Worm (Caenorhabditis elegans): Measurements from ENCODE around the gene F56B6.6.

F56B6.6 gene

DNA sequence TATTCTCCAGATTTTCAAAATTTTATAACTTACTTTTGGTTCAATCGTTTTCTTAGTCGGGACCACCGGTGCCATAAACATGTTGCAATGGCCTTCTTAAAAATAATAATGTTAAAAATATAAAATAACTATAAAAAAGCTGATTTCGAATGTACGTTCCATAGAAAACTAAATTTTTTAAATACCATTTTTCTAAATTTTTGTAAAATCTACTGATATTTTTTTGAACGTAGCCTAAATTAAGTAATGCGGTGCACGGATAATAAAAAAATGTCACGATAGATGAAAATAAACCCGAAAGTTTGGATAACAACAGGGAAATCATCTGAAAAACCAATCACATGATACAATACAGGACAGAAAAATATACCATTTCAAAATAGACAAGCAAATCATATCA is 40.7 kb upstream of the F56B6.6 start, which contains the start of gene T27A10.5:
T27A10.5 (minus strand) TSS at position 101 of the 400 bp plus-strand sequence.
- TF ChIP-seq fos-1 (tag; optimal IDR thresholded peaks at IDR 0.05) (no peak), snpc-4 (tag; optimal IDR thresholded peaks at IDR 0.05) (no peak), sea-2 (GFP tag; optimal IDR thresholded peaks at IDR 0.05) (no peak), lsy-12 (tag; optimal IDR thresholded peaks at IDR 0.05) (no peak), tbx-2 (tag; optimal IDR thresholded peaks at IDR 0.05) (no peak), mdl-1 (tag; optimal IDR thresholded peaks at IDR 0.05) (no peak), egl-5 (tag; optimal IDR thresholded peaks at IDR 0.05) (no peak), ZK546.5 (tag; optimal IDR thresholded peaks at IDR 0.05) (no peak), nhr-67 (tag; optimal IDR thresholded peaks at IDR 0.05) (no peak), fkh-2 (tag; optimal IDR thresholded peaks at IDR 0.05) (no peak), nhr-12 (tag; optimal IDR thresholded peaks at IDR 0.05) (no peak), pha-4 (tag; optimal IDR thresholded peaks at IDR 0.05) (no peak), egl-27 (tag; optimal IDR thresholded peaks at IDR 0.05) (no peak), elt-1 (tag; optimal IDR thresholded peaks at IDR 0.05) (no peak), ztf-11 (tag; optimal IDR thresholded peaks at IDR 0.05) (no peak), ama-1 (optimal IDR thresholded peaks at IDR 0.05) (no peak), unc-39 (tag; optimal IDR thresholded peaks at IDR 0.05) (no peak), nhr-43 (tag; optimal IDR thresholded peaks at IDR 0.05; ENCODE audit: poor library complexity, severe bottlenecking) (no peak), lin-15B (tag; optimal IDR thresholded peaks at IDR 0.05) (no peak)

DNA sequence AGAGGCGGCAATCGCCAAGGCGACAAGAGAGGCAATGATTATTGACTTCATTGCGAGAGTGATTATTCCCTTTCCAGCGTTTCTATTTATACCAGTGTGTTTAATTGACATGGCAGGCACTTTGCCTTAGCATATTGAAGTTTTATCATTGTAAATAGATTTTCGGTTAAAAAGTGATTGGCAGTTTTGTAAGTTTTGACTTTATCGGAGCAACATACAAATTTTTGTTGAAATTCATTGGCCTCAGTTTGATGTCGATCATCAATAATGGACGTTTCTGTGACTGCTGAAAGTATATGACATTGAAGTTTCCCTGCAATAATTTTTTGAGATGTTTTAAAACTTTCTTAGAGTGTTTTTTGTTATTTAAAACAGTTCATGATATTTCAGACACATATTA is 39.7 kb upstream of the F56B6.6 start, which contains the start of gene vit-3:
vit-3 (minus strand) TSS at position 60 of the 400 bp plus-strand sequence.
- TF ChIP-seq pqm-1 (tag; optimal IDR thresholded peaks at IDR 0.05) = no peak
- no peak for TF ChIP-seq nhr-25 (tag; optimal IDR thresholded peaks at IDR 0.05)
- no peak for TF ChIP-seq mml-1 (tag; optimal IDR thresholded peaks at IDR 0.05)

DNA sequence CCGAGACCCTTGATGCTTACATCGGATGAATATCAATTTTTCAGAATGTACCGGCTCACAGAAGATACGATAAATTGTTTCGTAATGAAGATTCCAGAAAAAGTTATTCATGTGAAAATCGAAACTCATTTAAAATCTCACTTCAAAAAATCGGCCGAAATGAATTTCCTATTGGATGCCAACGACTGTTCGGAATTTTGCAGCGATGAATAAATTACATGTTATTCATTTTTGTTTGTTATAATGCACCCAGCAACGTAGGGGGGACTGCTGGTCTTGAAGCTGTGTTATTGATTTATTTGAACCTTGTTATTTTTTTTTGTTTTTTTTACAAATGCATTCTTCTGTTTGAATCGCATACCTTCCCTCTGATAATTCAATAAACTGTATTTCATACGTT is 34.0 kb upstream of the F56B6.6 start:
- no peak for TF ChIP-seq unc-62 (GFP tag; optimal IDR thresholded peaks at IDR 0.05)
- no peak for TF ChIP-seq R02D3.7 (tag; optimal IDR thresholded peaks at IDR 0.05)
- no peak for TF ChIP-seq nhr-67 (tag; optimal IDR thresholded peaks at IDR 0.05)
- TF ChIP-seq nhr-237 (tag; optimal IDR thresholded peaks at IDR 0.05) = no peak

DNA sequence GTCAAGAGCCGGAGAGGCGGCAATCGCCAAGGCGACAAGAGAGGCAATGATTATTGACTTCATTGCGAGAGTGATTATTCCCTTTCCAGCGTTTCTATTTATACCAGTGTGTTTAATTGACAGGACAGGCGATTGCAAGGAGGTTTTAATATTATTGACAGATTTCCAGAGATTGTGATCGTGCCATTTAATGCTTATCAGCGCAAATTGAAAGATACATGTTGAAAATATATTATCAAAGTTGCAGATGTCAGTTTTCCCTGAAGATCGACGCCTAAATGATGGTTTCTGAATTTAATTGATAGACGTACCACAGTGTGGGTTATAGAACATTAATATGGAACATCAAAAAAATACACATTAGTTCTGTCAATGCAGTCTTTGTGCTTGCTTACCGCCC is 31.1 kb upstream of the F56B6.6 start, which contains the start of gene vit-4:
vit-4 (minus strand) TSS at position 63 of the 400 bp plus-strand sequence.
- TF ChIP-seq pha-4 (tag; optimal IDR thresholded peaks at IDR 0.05) = no peak

DNA sequence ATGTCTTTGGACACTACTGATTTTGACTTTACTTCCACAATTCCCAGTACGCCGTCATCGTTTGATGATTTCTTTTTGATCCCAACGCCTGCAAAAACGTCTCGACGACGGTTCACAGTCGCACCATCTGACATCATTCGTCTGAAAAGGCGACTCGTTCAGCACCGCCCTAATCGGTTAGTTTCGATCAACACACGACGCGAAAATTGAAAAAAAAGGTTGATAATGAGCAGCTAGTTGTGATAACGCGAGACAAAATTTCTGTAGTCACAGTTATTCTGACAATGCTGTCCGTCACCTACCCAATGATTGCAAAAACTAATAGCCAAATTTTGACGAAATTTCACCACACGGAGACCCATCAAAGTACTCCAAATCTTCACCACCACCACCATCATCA is 23.1 kb upstream of the F56B6.6 start:
- TF ChIP-seq elt-2 (tag; optimal IDR thresholded peaks at IDR 0.05) (peak; percentile 78), pqm-1 (tag; optimal IDR thresholded peaks at IDR 0.05) (peak; percentile 62), skn-1 (tag; optimal IDR thresholded peaks at IDR 0.05) (no peak)

DNA sequence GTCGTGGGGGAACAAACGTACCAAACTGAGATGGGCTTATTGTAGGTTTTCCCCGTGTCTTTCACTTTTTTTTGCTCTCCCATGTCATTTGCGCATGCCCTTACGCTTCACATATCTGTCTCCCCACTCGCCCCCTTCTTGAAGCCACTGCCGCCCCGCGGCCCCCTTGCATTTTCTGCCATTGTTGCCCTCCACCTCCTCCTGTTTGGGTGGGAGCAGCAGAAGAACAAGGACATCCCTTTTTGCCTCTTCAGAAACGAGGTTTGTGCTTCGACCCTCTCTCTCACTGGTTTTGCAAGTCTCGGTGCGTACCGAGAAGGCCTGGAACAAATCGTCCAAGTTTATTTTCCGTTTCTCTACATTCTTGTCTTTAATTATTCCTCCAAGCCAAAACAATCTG is 21.3 kb upstream of the F56B6.6 start:
- TF ChIP-seq unc-39 (tag; optimal IDR thresholded peaks at IDR 0.05) (no peak), nhr-25 (tag; optimal IDR thresholded peaks at IDR 0.05) (no peak), ceh-82 (tag; optimal IDR thresholded peaks at IDR 0.05) (no peak), ceh-28 (tag; optimal IDR thresholded peaks at IDR 0.05) (no peak), nhr-67 (tag; optimal IDR thresholded peaks at IDR 0.05) (no peak), egl-27 (tag; optimal IDR thresholded peaks at IDR 0.05) (no peak)

DNA sequence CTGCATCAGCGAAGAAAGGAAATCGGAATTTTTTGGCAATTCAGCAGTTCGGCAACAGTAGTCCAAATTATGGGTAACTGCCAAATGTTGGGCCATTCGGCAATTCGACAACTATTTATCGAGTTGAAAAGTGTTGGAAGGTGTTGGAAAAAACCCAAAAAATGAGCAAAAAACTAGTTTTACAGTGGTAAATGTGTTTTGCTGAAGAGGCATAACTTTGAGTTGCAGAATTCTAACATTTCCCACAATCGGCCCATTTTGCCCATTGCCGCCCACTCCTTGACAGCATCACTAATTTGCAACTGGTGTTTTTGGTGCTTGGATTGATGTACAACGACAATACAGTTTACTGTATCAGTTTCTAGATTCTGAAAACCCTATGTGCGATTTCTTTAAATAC is 20.9 kb upstream of the F56B6.6 start:
- no peak for TF ChIP-seq ztf-4 (tag; optimal IDR thresholded peaks at IDR 0.05)
- no peak for TF ChIP-seq lin-39 (tag; optimal IDR thresholded peaks at IDR 0.05)
- TF ChIP-seq nhr-25 (tag; optimal IDR thresholded peaks at IDR 0.05) = no peak
- no peak for TF ChIP-seq nhr-67 (tag; optimal IDR thresholded peaks at IDR 0.05)
- no peak for TF ChIP-seq nhr-76 (tag; optimal IDR thresholded peaks at IDR 0.05)
- no peak for TF ChIP-seq fkh-2 (tag; optimal IDR thresholded peaks at IDR 0.05)
- no peak for TF ChIP-seq nhr-237 (tag; optimal IDR thresholded peaks at IDR 0.05)
- no peak for TF ChIP-seq ZK546.5 (tag; optimal IDR thresholded peaks at IDR 0.05)
- TF ChIP-seq jun-1 (tag; optimal IDR thresholded peaks at IDR 0.05) = no peak
- TF ChIP-seq nhr-28 (tag; optimal IDR thresholded peaks at IDR 0.05) = no peak
- TF ChIP-seq lsy-12 (tag; optimal IDR thresholded peaks at IDR 0.05) = no peak
- TF ChIP-seq nfya-1 (tag; optimal IDR thresholded peaks at IDR 0.05; ENCODE audit: insufficient read depth) = no peak
- TF ChIP-seq nhr-77 (tag; optimal IDR thresholded peaks at IDR 0.05) = no peak
- TF ChIP-seq elt-2 (tag; optimal IDR thresholded peaks at IDR 0.05) = no peak
- TF ChIP-seq zag-1 (tag; optimal IDR thresholded peaks at IDR 0.05) = no peak
- no peak for TF ChIP-seq fos-1 (tag; optimal IDR thresholded peaks at IDR 0.05)
- TF ChIP-seq snpc-4 (tag; optimal IDR thresholded peaks at IDR 0.05) = no peak
- TF ChIP-seq lin-15B (tag; optimal IDR thresholded peaks at IDR 0.05) = no peak
- no peak for TF ChIP-seq hmg-11 (tag; optimal IDR thresholded peaks at IDR 0.05)
- TF ChIP-seq ceh-82 (tag; optimal IDR thresholded peaks at IDR 0.05) = no peak
